Worm (Caenorhabditis elegans) whole organism, L4/young adult: ENCODE data around the gene cyn-11.

Source experiments
- W03F9.2 ChIP-seq: fragments of 150-350 bp; optimal IDR thresholded peaks from 2 replicates; lab custom pipeline; 2014; ENCODE audit warnings: missing biosample characterization, missing genetic modification characterization
- dao-5 ChIP-seq: sonication (generic microtip); optimal IDR thresholded peaks from 2 replicates; lab custom pipeline; 2016; ENCODE audit warnings: missing genotype, missing genetic modification characterization, moderate library complexity, missing compliant biosample characterization

DNA sequence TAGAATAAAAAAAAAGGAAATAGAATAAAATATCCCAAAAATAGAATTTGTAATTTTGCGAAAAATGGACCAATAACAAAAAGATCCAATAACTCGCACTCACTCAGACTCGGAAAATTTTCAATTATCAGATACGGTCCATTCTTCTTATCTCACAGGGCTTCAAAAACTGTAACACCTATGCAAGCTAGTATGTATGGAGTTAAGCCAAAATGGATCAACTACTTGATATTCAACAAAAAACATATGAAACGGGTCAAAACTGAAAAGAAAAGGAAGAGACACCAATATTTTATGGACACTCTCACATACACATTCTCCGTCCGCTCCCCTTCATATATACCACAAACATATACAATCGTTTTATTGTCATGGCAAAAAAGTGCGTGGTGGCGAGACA is 30.5 kb downstream of the cyn-11 start, which contains the start of gene C34C6.9:
- TF ChIP-seq W03F9.2 (no peak), dao-5 (tag; lab: Kevin White, UChicago) (no peak)
